Fruit fly (Drosophila melanogaster): ENCODE measurements around the gene Anp.

- TF ChIP-seq CTCF (optimal IDR thresholded peaks at IDR 0.05): no peak
- TF ChIP-seq CG8478 (optimal IDR thresholded peaks at IDR 0.05): no peak
Observed at dm6 chr3R:30243262-30243815, 33.6 kb downstream of the Anp start, which contains the start of gene CG9737.
